Worm (Caenorhabditis elegans) whole organism, L2 larva: ENCODE data around the gene nadk-1.

Experiments used
- C34F6.9 ChIP-seq: fragments of 150-350 bp; optimal IDR thresholded peaks from 2 replicates; lab custom pipeline; 2014; ENCODE audit warnings: missing biosample characterization, missing genetic modification characterization
- F13H6.1 ChIP-seq: sonication (generic microtip); optimal IDR thresholded peaks from 2 replicates; lab custom pipeline; 2016; ENCODE audit warnings: missing genetic modification characterization, missing compliant biosample characterization
- R02D3.7 ChIP-seq: fragments of 150-350 bp; optimal IDR thresholded peaks from 2 replicates; lab custom pipeline; 2014; ENCODE audit warnings: missing biosample characterization, missing genetic modification characterization
- Y55F3AM.14 ChIP-seq: fragments of 200-800 bp; sonication (Bioruptor generic); optimal IDR thresholded peaks from 2 replicates; lab custom pipeline; 2018; ENCODE audit warnings: mild to moderate bottlenecking, missing genetic modification characterization, missing compliant biosample characterization
- ZK546.5 ChIP-seq: sonication (generic microtip); optimal IDR thresholded peaks from 2 replicates; lab custom pipeline; 2017; ENCODE audit warnings: missing biosample characterization, missing genetic modification characterization
- alr-1 ChIP-seq: fragments of 150-350 bp; optimal IDR thresholded peaks from 2 replicates; lab custom pipeline; 2014; ENCODE audit warnings: missing biosample characterization, missing genetic modification characterization
- ama-1 ChIP-seq: fragments of 150-350 bp; optimal IDR thresholded peaks from 2 replicates; lab custom pipeline; 2018; ENCODE audit warnings: inconsistent platforms
- blmp-1 ChIP-seq: sonication (generic microtip); optimal IDR thresholded peaks from 2 replicates; lab custom pipeline; 2017; ENCODE audit warnings: missing genetic modification characterization, mild to moderate bottlenecking, missing compliant biosample characterization, antibody characterized with exemption, moderate library complexity; ENCODE audit not compliant: insufficient read depth
- ceh-82 ChIP-seq: fragments of 150-350 bp; optimal IDR thresholded peaks from 2 replicates; lab custom pipeline; 2014; ENCODE audit warnings: missing biosample characterization, missing genetic modification characterization
- dmd-4 ChIP-seq: sonication (generic microtip); optimal IDR thresholded peaks from 2 replicates; lab custom pipeline; 2017; ENCODE audit warnings: missing biosample characterization, missing genetic modification characterization
- elt-1 ChIP-seq: fragments of 150-350 bp; optimal IDR thresholded peaks from 2 replicates; lab custom pipeline; 2014; ENCODE audit warnings: missing biosample characterization, missing genetic modification characterization
- fos-1 ChIP-seq: fragments of 150-350 bp; optimal IDR thresholded peaks from 2 replicates; lab custom pipeline; 2014; ENCODE audit warnings: missing biosample characterization, missing genetic modification characterization
- lin-13 ChIP-seq: fragments of 150-350 bp; optimal IDR thresholded peaks from 2 replicates; lab custom pipeline; 2014; ENCODE audit warnings: missing biosample characterization, missing genetic modification reagents, missing genetic modification characterization
- lin-39 ChIP-seq: fragments of 150-350 bp; optimal IDR thresholded peaks from 2 replicates; lab custom pipeline; 2014; ENCODE audit warnings: missing biosample characterization, missing genetic modification reagents, missing genetic modification characterization
- mbf-1 ChIP-seq: sonication (generic microtip); optimal IDR thresholded peaks from 2 replicates; lab custom pipeline; 2017; ENCODE audit warnings: missing biosample characterization, missing genetic modification characterization
- nhr-11 ChIP-seq: fragments of 150-350 bp; optimal IDR thresholded peaks from 2 replicates; lab custom pipeline; 2014; ENCODE audit warnings: missing biosample characterization, missing genetic modification characterization
- nhr-12 ChIP-seq: fragments of 150-350 bp; optimal IDR thresholded peaks from 2 replicates; lab custom pipeline; 2014; ENCODE audit warnings: missing biosample characterization, missing genetic modification characterization
- nhr-129 ChIP-seq: fragments of 150-350 bp; optimal IDR thresholded peaks from 2 replicates; lab custom pipeline; 2014; ENCODE audit warnings: missing biosample characterization, missing genetic modification characterization
- nhr-21 ChIP-seq: fragments of 150-350 bp; optimal IDR thresholded peaks from 2 replicates; lab custom pipeline; 2014; ENCODE audit warnings: missing biosample characterization, missing genetic modification characterization
- nhr-237 ChIP-seq: fragments of 150-350 bp; optimal IDR thresholded peaks from 2 replicates; lab custom pipeline; 2014; ENCODE audit warnings: missing biosample characterization, missing genetic modification characterization
- nhr-25 ChIP-seq: fragments of 150-350 bp; sonication (generic microtip); optimal IDR thresholded peaks from 3 replicates; lab custom pipeline; 2014; ENCODE audit warnings: missing biosample characterization, missing genetic modification characterization
- nhr-6 ChIP-seq: fragments of 150-350 bp; optimal IDR thresholded peaks from 2 replicates; lab custom pipeline; 2014; ENCODE audit warnings: missing biosample characterization, missing genetic modification characterization
- nhr-77 ChIP-seq: fragments of 150-350 bp; optimal IDR thresholded peaks from 2 replicates; lab custom pipeline; 2014; ENCODE audit warnings: missing biosample characterization, missing genetic modification characterization
- peb-1 ChIP-seq: fragments of 150-350 bp; optimal IDR thresholded peaks from 2 replicates; lab custom pipeline; 2014; ENCODE audit warnings: missing biosample characterization, missing genetic modification characterization
- sem-4 ChIP-seq: fragments of 150-350 bp; optimal IDR thresholded peaks from 2 replicates; lab custom pipeline; 2014; ENCODE audit warnings: missing biosample characterization, missing genetic modification reagents, missing genetic modification characterization
- skn-1 ChIP-seq: sonication (generic microtip); optimal IDR thresholded peaks from 2 replicates; lab custom pipeline; 2017; ENCODE audit warnings: missing biosample characterization, missing genetic modification characterization
- sma-9 ChIP-seq, 2 experiments: fragments of 150-350 bp in 1 of 2; sonication (generic microtip) in 1 of 2; optimal IDR thresholded peaks; 2 replicates each; lab custom pipeline; 2014 to 2016; ENCODE audit warnings: missing genetic modification characterization in 2 of 2, mild to moderate bottlenecking in 1 of 2, missing biosample characterization in 1 of 2, missing compliant biosample characterization in 1 of 2, missing genetic modification reagents in 1 of 2, moderate library complexity in 1 of 2
- snpc-4 ChIP-seq: fragments of 150-350 bp; optimal IDR thresholded peaks from 2 replicates; lab custom pipeline; 2014; ENCODE audit warnings: missing biosample characterization, missing genetic modification characterization
- unc-39 ChIP-seq: fragments of 150-350 bp; optimal IDR thresholded peaks from 2 replicates; lab custom pipeline; 2014; ENCODE audit warnings: missing biosample characterization, missing genetic modification characterization
- unc-55 ChIP-seq: fragments of 150-350 bp; sonication (generic microtip); optimal IDR thresholded peaks from 3 replicates; lab custom pipeline; 2014; ENCODE audit warnings: missing biosample characterization, missing genetic modification reagents, missing genetic modification characterization
- unc-62 ChIP-seq: fragments of 150-350 bp; optimal IDR thresholded peaks from 2 replicates; lab custom pipeline; 2014; ENCODE audit warnings: missing biosample characterization, missing genetic modification reagents, missing genetic modification characterization
- zag-1 ChIP-seq: fragments of 150-350 bp; optimal IDR thresholded peaks from 2 replicates; lab custom pipeline; 2014; ENCODE audit warnings: missing biosample characterization, missing genetic modification characterization
- ztf-1 ChIP-seq: fragments of 200-800 bp; sonication (Bioruptor generic); conservative IDR thresholded peaks from 2 replicates; pipeline ENCODE4 v1.3.6; 2022; ENCODE audit warnings: missing genetic modification characterization, missing compliant biosample characterization
- ztf-11 ChIP-seq: sonication (generic microtip); optimal IDR thresholded peaks from 2 replicates; lab custom pipeline; 2017; ENCODE audit warnings: missing biosample characterization, missing genetic modification characterization
- ztf-4 ChIP-seq: fragments of 150-350 bp; optimal IDR thresholded peaks from 2 replicates; lab custom pipeline; 2014; ENCODE audit warnings: missing biosample characterization, missing genetic modification characterization

The nadk-1 gene

DNA sequence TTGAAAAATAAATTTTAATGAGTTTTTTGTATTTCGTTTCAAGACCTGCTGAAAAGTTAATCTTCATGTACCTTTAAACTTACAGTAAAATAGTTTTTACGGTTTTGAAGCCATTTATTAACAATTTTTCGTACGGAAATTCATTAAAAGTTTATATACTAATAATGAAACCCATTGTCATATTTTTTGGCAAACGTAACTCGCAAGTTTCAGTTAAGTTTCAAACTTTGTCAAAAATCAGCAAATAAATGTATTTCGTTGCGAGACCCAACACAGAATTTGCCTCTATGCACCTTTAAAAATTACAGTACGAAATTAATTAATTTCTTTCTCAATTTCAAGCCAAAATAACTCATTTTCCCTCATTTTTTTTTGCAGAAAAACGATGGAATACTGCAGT is 36.3 kb upstream of the nadk-1 start, which contains the start of gene jtr-1:
jtr-1 (plus strand) TSS at position 327 of the 400 bp plus-strand sequence.
- no peak for TF ChIP-seq unc-62 (GFP tag; lab: Kevin White, UChicago)
- TF ChIP-seq skn-1 (tag; lab: Kevin White, UChicago) = no peak
- no peak for TF ChIP-seq dmd-4
- no peak for TF ChIP-seq lin-39 (tag; lab: Kevin White, UChicago)

DNA sequence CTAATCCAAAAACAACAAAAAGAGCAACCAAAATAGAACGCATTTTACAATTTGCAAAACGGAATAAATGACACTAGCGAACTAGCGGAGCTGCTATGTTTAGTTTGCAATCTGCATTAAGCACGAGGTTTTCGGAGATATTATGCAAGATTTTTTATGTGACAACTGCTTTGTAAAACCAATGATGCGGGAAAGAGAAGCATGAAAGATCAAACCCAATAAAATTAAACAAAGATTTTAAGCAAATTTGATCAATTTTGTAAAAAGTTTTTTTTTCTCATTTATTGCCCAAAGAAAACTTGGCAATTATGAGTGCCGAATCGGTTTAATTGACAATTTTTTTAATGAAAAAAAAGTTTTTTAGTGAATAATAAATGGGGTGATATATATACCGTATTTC is 31.9 kb upstream of the nadk-1 start, which contains the start of gene Y77E11A.8:
Y77E11A.8 (minus strand) TSS at position 101 of the 400 bp plus-strand sequence.
- TF ChIP-seq nhr-21 (tag; lab: Kevin White, UChicago) (no peak), ztf-11 (tag; lab: Kevin White, UChicago) (no peak), zag-1 (tag; lab: Kevin White, UChicago) (no peak), unc-55 (GFP tag; lab: Kevin White, UChicago) (no peak), fos-1 (tag; lab: Kevin White, UChicago) (no peak), ztf-4 (tag; lab: Kevin White, UChicago) (no peak), nhr-12 (tag; lab: Kevin White, UChicago) (no peak), nhr-237 (tag; lab: Kevin White, UChicago) (no peak), Y55F3AM.14 (GFP tag; lab: Kevin White, UChicago) (no peak)

DNA sequence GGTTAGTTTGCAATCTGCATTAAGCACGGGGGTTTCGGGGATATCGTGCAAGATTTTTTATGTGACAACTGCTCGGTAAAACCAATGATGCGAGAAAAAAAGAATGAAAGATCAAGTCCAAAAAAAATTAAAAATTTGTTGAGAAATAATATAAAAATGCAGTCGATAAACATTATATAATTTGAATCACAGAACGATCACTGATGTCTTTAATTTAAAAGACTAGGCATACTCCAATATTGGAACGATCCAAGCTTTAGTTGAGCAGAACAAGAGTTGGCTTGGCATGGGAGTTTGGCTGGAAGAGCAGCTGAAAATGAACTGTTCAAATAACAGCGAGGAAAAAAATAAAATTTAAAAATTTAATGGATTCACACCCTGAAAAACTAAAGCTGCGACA is 29.6 kb upstream of the nadk-1 start, which contains the start of gene clec-171:
clec-171 (minus strand) TSS at position 101 of the 400 bp plus-strand sequence.
- TF ChIP-seq snpc-4 (no peak), unc-39 (tag; lab: Kevin White, UChicago) (no peak), ztf-11 (tag; lab: Kevin White, UChicago) (no peak), blmp-1 (tag; lab: Kevin White, UChicago) (no peak), nhr-11 (tag; lab: Kevin White, UChicago) (no peak), alr-1 (no peak), Y55F3AM.14 (GFP tag; lab: Kevin White, UChicago) (no peak), nhr-129 (no peak), C34F6.9 (no peak), ceh-82 (no peak), unc-55 (GFP tag; lab: Kevin White, UChicago) (no peak)

DNA sequence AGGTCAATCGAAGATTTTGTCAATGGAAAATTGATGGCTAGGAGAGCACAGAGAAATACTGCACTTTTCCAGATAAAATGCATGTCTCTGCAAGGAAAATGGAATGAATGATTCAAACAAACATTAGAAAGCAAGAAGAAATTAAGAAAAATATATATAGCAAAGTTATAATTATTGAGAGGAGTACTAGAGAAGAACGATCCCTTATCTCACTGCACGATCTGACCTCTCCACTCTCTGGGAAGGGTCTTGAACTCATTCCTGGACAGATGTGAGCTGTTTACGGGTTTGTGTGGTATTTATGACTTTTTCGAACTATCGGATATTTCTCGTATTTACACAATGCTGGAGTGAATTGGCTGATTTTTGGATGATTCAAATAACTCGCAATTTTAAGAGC is 26.6 kb upstream of the nadk-1 start, which contains the start of gene Y77E11A.23:
Y77E11A.23 (minus strand) TSS at position 107 of the 400 bp plus-strand sequence.
- no peak for TF ChIP-seq ama-1 (lab: Kevin White, UChicago)
- no peak for TF ChIP-seq nhr-12 (tag; lab: Kevin White, UChicago)
- no peak for TF ChIP-seq peb-1 (tag; lab: Kevin White, UChicago)
- TF ChIP-seq sem-4 (tag; lab: Kevin White, UChicago) = no peak
- no peak for TF ChIP-seq ztf-1 (GFP tag; lab: Robert Waterston, UW)
- TF ChIP-seq R02D3.7 (tag; lab: Kevin White, UChicago) = no peak
- TF ChIP-seq F13H6.1 (tag; lab: Kevin White, UChicago) = no peak
- no peak for TF ChIP-seq nhr-6 (tag; lab: Kevin White, UChicago)
- no peak for TF ChIP-seq ceh-82
- no peak for TF ChIP-seq nhr-25 (tag; lab: Kevin White, UChicago)
- no peak for TF ChIP-seq lin-13 (GFP tag; lab: Kevin White, UChicago)
- TF ChIP-seq nhr-237 (tag; lab: Kevin White, UChicago) = no peak

DNA sequence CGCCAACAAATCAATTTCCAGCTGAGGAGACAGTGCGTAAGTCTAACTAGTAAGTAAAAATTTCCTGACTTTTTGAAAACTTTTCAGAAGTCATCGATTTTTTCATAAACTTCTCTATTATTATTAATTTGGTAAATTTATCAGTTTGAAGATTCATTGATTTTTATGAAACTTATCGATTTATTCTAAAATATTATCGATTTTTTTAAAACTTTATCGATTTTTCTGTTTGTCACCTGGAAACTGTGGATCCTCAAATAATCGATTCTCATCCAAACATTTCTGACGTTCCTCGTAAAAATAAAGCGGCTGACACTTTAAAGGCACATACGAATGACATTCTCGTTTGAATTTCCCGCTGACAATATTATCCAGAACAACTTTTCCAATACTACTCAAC is 22.9 kb upstream of the nadk-1 start:
- TF ChIP-seq nhr-25 (tag; lab: Kevin White, UChicago) = no peak
- TF ChIP-seq nhr-6 (tag; lab: Kevin White, UChicago) = no peak
- TF ChIP-seq Y55F3AM.14 (GFP tag; lab: Kevin White, UChicago) = no peak
- TF ChIP-seq elt-1 = no peak
- TF ChIP-seq mbf-1 (tag; lab: Kevin White, UChicago) = no peak
- no peak for TF ChIP-seq ceh-82
- TF ChIP-seq ztf-1 (GFP tag; lab: Robert Waterston, UW) = no peak
- no peak for TF ChIP-seq dmd-4
- no peak for TF ChIP-seq sma-9 (GFP tag; optimal IDR thresholded peaks at IDR 0.05; lab: Kevin White, UChicago)
- TF ChIP-seq sma-9 (tag; optimal IDR thresholded peaks at IDR 0.05; lab: Kevin White, UChicago) = no peak
- no peak for TF ChIP-seq nhr-77 (tag; lab: Kevin White, UChicago)
- no peak for TF ChIP-seq sem-4 (tag; lab: Kevin White, UChicago)
- no peak for TF ChIP-seq ztf-11 (tag; lab: Kevin White, UChicago)
- no peak for TF ChIP-seq nhr-12 (tag; lab: Kevin White, UChicago)
- no peak for TF ChIP-seq ZK546.5
- TF ChIP-seq alr-1 = no peak
- TF ChIP-seq unc-39 (tag; lab: Kevin White, UChicago) = no peak
- TF ChIP-seq R02D3.7 (tag; lab: Kevin White, UChicago) = no peak
- TF ChIP-seq lin-39 (tag; lab: Kevin White, UChicago) = no peak
